Worm (Caenorhabditis elegans): ENCODE measurements around the gene set-17.

Gene set-17

ce11 chrII:8960414-8960813 is 20.1 kb upstream of the set-17 start, which contains the start of gene cal-2:
TSS of gene cal-2 (plus strand) at chrII:8960714.
- TF ChIP-seq alr-1 (tag; optimal IDR thresholded peaks at IDR 0.05) = no peak
- TF ChIP-seq nhr-12 (tag; optimal IDR thresholded peaks at IDR 0.05) = no peak
- no peak for TF ChIP-seq crh-2 (tag; optimal IDR thresholded peaks at IDR 0.05)
- TF ChIP-seq nhr-25 (tag; optimal IDR thresholded peaks at IDR 0.05) = no peak
- no peak for TF ChIP-seq ama-1 (optimal IDR thresholded peaks at IDR 0.05)
- no peak for TF ChIP-seq fos-1 (tag; optimal IDR thresholded peaks at IDR 0.05)
- TF ChIP-seq nhr-129 (tag; optimal IDR thresholded peaks at IDR 0.05) = no peak
- TF ChIP-seq sma-9 (GFP tag; optimal IDR thresholded peaks at IDR 0.05) = no peak
- TF ChIP-seq sma-9 (tag; optimal IDR thresholded peaks at IDR 0.05) = no peak
- TF ChIP-seq ZK546.5 (tag; optimal IDR thresholded peaks at IDR 0.05) = no peak
- no peak for TF ChIP-seq dmd-4 (tag; optimal IDR thresholded peaks at IDR 0.05)
- no peak for TF ChIP-seq blmp-1 (tag; optimal IDR thresholded peaks at IDR 0.05; ENCODE audit: insufficient read depth)
- TF ChIP-seq snpc-4 (tag; optimal IDR thresholded peaks at IDR 0.05) = no peak
- TF ChIP-seq R02D3.7 (tag; optimal IDR thresholded peaks at IDR 0.05) = no peak
- TF ChIP-seq aly-2 (tag; optimal IDR thresholded peaks at IDR 0.05) = no peak
- no peak for TF ChIP-seq nhr-23 (tag; optimal IDR thresholded peaks at IDR 0.05)

DNA sequence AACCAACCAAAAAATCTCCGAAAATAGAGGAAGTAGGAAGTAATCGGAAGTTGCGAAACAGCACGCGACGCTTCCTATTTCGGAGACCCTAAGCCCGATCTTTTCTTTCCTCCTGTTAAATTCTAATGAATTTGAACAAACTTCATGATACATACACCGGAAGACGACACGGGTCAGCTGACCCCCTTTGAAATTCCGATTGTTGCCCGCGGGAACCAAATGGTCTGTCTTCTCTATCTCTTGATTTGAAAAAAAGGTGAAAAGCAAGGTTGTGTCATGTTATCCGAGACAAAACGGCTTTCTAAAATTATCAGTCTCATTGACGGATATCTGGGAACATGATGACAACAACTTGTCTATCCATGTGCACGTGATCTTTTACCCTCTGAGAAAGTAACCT is 18.8 kb upstream of the set-17 start:
- TF ChIP-seq nhr-25 (tag; optimal IDR thresholded peaks at IDR 0.05) = no peak
- peak; percentile 65 for TF ChIP-seq F13H6.1 (tag; optimal IDR thresholded peaks at IDR 0.05)
- TF ChIP-seq lsy-2 (tag; optimal IDR thresholded peaks at IDR 0.05) = peak in 1 of 2 experiments; percentile 20
- TF ChIP-seq unc-62 (GFP tag; optimal IDR thresholded peaks at IDR 0.05) = no peak
- no peak for TF ChIP-seq lin-11 (tag; optimal IDR thresholded peaks at IDR 0.05)
- TF ChIP-seq sma-9 (GFP tag; optimal IDR thresholded peaks at IDR 0.05) = peak; percentile 61
- no peak for TF ChIP-seq sma-9 (tag; optimal IDR thresholded peaks at IDR 0.05)
- peak; percentile 22 for TF ChIP-seq C34F6.9 (tag; optimal IDR thresholded peaks at IDR 0.05)
- no peak for TF ChIP-seq unc-55 (GFP tag; optimal IDR thresholded peaks at IDR 0.05)
- peak; percentile 77 for TF ChIP-seq nhr-129 (tag; optimal IDR thresholded peaks at IDR 0.05)
- peak; percentile 4 for TF ChIP-seq ama-1 (optimal IDR thresholded peaks at IDR 0.05)
- TF ChIP-seq blmp-1 (tag; optimal IDR thresholded peaks at IDR 0.05; ENCODE audit: insufficient read depth) = no peak

DNA sequence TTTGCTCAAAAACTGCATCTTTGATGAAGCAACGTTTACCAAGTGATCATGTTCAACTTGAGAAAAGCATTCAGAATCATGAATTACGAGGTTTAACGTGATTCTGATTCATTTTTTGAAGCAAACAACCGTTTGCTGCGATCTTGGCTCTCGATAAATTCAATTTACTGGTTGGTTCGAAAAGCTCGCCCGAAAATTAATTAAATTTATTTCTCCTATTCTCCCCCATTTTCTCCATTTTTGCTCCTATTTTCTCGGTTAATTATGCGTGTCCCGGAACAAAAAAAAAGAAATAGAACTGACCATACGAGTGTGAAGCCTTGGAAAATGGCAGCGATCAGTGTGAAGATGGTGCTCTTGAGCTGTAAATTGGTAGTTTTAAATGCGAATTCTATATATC is 16.6 kb upstream of the set-17 start:
- no peak for TF ChIP-seq ceh-16 (tag; optimal IDR thresholded peaks at IDR 0.05)
- no peak for TF ChIP-seq lin-13 (GFP tag; optimal IDR thresholded peaks at IDR 0.05)
- no peak for TF ChIP-seq mdl-1 (tag; optimal IDR thresholded peaks at IDR 0.05)
- TF ChIP-seq ztf-1 (GFP tag; conservative IDR thresholded peaks at IDR 0.05) = no peak
- TF ChIP-seq peb-1 (tag; optimal IDR thresholded peaks at IDR 0.05) = no peak
- TF ChIP-seq skn-1 (tag; optimal IDR thresholded peaks at IDR 0.05) = no peak
- no peak for TF ChIP-seq nhr-12 (tag; optimal IDR thresholded peaks at IDR 0.05)
- no peak for TF ChIP-seq mbf-1 (tag; optimal IDR thresholded peaks at IDR 0.05)
- no peak for TF ChIP-seq sem-4 (tag; optimal IDR thresholded peaks at IDR 0.05)
- TF ChIP-seq ceh-82 (tag; optimal IDR thresholded peaks at IDR 0.05) = no peak
- no peak for TF ChIP-seq elt-1 (tag; optimal IDR thresholded peaks at IDR 0.05)
- TF ChIP-seq Y55F3AM.14 (GFP tag; optimal IDR thresholded peaks at IDR 0.05) = no peak
- TF ChIP-seq ztf-4 (tag; optimal IDR thresholded peaks at IDR 0.05) = no peak
- TF ChIP-seq nhr-21 (tag; optimal IDR thresholded peaks at IDR 0.05) = no peak
- TF ChIP-seq dmd-4 (tag; optimal IDR thresholded peaks at IDR 0.05) = no peak
- no peak for TF ChIP-seq nhr-10 (tag; optimal IDR thresholded peaks at IDR 0.05)
- TF ChIP-seq sma-9 (GFP tag; optimal IDR thresholded peaks at IDR 0.05) = no peak
- TF ChIP-seq sma-9 (tag; optimal IDR thresholded peaks at IDR 0.05) = no peak
- no peak for TF ChIP-seq fos-1 (tag; optimal IDR thresholded peaks at IDR 0.05)

DNA sequence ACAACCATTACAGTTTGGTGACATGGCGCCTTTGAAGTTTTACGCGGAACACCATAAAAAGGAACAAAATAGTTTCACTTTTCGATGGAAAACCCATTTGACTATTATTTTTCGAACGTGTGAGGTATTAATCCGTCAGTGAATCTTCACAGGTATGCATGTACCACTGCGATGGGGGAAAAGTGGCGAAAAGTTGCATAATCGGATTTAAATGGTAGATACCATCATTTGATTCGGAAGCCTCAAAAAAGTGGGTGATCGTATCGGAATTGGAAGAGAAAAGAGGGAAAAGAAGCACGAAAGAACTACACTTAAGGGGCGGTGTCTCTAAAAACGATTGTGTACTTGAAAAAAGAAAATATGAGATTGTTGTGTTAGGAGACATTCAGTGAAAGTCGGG is 13.4 kb upstream of the set-17 start:
- TF ChIP-seq elt-1 (tag; optimal IDR thresholded peaks at IDR 0.05) (peak; percentile 22), C34F6.9 (tag; optimal IDR thresholded peaks at IDR 0.05) (no peak)

ce11 chrII:8951270-8951669 is 11.0 kb upstream of the set-17 start:
- no peak for TF ChIP-seq zag-1 (tag; optimal IDR thresholded peaks at IDR 0.05)
- TF ChIP-seq lin-39 (tag; optimal IDR thresholded peaks at IDR 0.05) = no peak
- TF ChIP-seq lin-13 (GFP tag; optimal IDR thresholded peaks at IDR 0.05) = no peak
- no peak for TF ChIP-seq ztf-11 (tag; optimal IDR thresholded peaks at IDR 0.05)
- TF ChIP-seq gmeb-1 (tag; optimal IDR thresholded peaks at IDR 0.05) = no peak
- no peak for TF ChIP-seq nhr-11 (tag; optimal IDR thresholded peaks at IDR 0.05)
- TF ChIP-seq crh-2 (tag; optimal IDR thresholded peaks at IDR 0.05) = no peak
- no peak for TF ChIP-seq unc-39 (tag; optimal IDR thresholded peaks at IDR 0.05)
- TF ChIP-seq snpc-4 (tag; optimal IDR thresholded peaks at IDR 0.05) = no peak
- TF ChIP-seq nhr-237 (tag; optimal IDR thresholded peaks at IDR 0.05) = no peak
- TF ChIP-seq lin-11 (tag; optimal IDR thresholded peaks at IDR 0.05) = no peak
- no peak for TF ChIP-seq sem-4 (tag; optimal IDR thresholded peaks at IDR 0.05)
- no peak for TF ChIP-seq ZK546.5 (tag; optimal IDR thresholded peaks at IDR 0.05)
- no peak for TF ChIP-seq ztf-1 (GFP tag; conservative IDR thresholded peaks at IDR 0.05)
- TF ChIP-seq R02D3.7 (tag; optimal IDR thresholded peaks at IDR 0.05) = no peak
- TF ChIP-seq C34F6.9 (tag; optimal IDR thresholded peaks at IDR 0.05) = no peak
- TF ChIP-seq nhr-129 (tag; optimal IDR thresholded peaks at IDR 0.05) = no peak
- TF ChIP-seq mdl-1 (tag; optimal IDR thresholded peaks at IDR 0.05) = no peak
- TF ChIP-seq Y55F3AM.14 (GFP tag; optimal IDR thresholded peaks at IDR 0.05) = no peak

Measured in whole organism, L2 larva.